Fruit fly (Drosophila melanogaster): Measurements from ENCODE around the gene Meltrin.

The Meltrin gene

DNA sequence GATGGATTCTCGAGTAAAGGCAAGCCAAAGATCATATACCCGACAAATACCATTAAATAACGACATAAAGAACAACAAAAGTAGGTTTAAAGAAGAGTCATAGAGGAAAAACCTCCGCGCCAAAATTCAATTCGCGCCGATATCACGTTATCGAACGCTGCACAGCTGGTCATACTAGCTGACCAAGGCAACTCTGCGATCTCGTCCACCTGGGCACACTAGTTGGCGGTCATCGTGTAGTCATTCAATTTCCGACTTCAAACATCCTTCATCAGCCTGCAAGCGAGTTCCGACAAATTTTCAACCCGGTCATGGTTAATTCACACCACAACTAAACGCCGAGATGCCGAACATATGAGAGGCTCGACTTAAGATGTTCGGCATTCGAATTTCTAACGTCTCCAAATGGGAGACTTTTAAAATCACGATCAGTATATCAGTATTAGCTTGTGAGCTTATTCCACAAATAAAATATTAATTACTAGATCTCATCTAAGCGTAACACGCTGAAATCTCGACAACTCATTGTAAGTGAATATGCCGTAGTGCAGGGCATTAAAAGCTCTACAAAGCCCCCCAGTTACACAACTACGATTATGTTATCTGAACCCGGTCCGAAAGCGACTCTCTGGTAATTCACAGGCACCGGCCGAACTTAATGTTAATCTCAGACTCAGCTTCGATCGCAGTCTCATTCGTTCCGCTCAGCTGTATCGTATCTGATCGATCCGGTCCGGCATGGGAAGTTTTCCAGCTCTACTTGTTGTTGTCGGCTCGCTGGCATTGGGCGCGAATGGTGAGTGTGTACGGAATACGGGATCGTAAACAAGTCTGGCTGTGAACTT, 40.1 kb downstream of the Meltrin start, which contains the start of gene CG3505 (continued):
- no peak for TF ChIP-seq CG10431 (GFP tag; optimal IDR thresholded peaks at IDR 0.05)
- TF ChIP-seq salm (tag; optimal IDR thresholded peaks at IDR 0.05) = no peak
- TF ChIP-seq Six4 (GFP tag; optimal IDR thresholded peaks at IDR 0.05) = no peak
- TF ChIP-seq CG33213 (GFP tag; optimal IDR thresholded peaks at IDR 0.05) = no peak
- TF ChIP-seq Hand (GFP tag; optimal IDR thresholded peaks at IDR 0.05) = no peak
- no peak for TF ChIP-seq aop (GFP tag; IDR thresholded peaks at IDR 0.05)
- TF ChIP-seq CG12769 (tag; optimal IDR thresholded peaks at IDR 0.05) = peak; percentile 87
- no peak for TF ChIP-seq sqz (GFP tag; optimal IDR thresholded peaks at IDR 0.05)
- TF ChIP-seq dm (GFP tag; optimal IDR thresholded peaks at IDR 0.05) = no peak
- TF ChIP-seq run (tag; optimal IDR thresholded peaks at IDR 0.05) = peak; percentile 29
- peak; percentile 5 for TF ChIP-seq Antp (GFP tag; optimal IDR thresholded peaks at IDR 0.05)
- no peak for TF ChIP-seq sisA (GFP tag; IDR thresholded peaks at IDR 0.05)
- no peak for TF ChIP-seq CG11560 (tag; IDR thresholded peaks at IDR 0.05)
- no peak for TF ChIP-seq Hr78 (GFP tag; optimal IDR thresholded peaks at IDR 0.05)
- no peak for TF ChIP-seq Elba2 (GFP tag; optimal IDR thresholded peaks at IDR 0.05)
- TF ChIP-seq ftz-f1 (GFP tag; optimal IDR thresholded peaks at IDR 0.05) = peak; percentile 29
- TF ChIP-seq stwl (tag; optimal IDR thresholded peaks at IDR 0.05) = peak; percentile 53
- TF ChIP-seq Blimp-1 (GFP tag; optimal IDR thresholded peaks at IDR 0.05) = peak; percentile 7
- peak; percentile 66 for TF ChIP-seq vvl (GFP tag; IDR thresholded peaks at IDR 0.05)
- no peak for TF ChIP-seq CG17612 (GFP tag; IDR thresholded peaks at IDR 0.05)
- peak; percentile 45 for TF ChIP-seq cwo (GFP tag; optimal IDR thresholded peaks at IDR 0.05)
- TF ChIP-seq nmo (GFP tag; optimal IDR thresholded peaks at IDR 0.05) = peak; percentile 18
- TF ChIP-seq her (GFP tag; optimal IDR thresholded peaks at IDR 0.05) = no peak
- peak; percentile 46 for TF ChIP-seq Dek (tag; optimal IDR thresholded peaks at IDR 0.05)
- peak; percentile 30 for TF ChIP-seq CG6813 (GFP tag; optimal IDR thresholded peaks at IDR 0.05)
- TF ChIP-seq pan (optimal IDR thresholded peaks at IDR 0.05) = no peak
- TF ChIP-seq pan (GFP tag; optimal IDR thresholded peaks at IDR 0.05 in 1 of 2, IDR thresholded peaks at IDR 0.05 in 1 of 2) = peak in 1 of 2 experiments; percentile 59
- TF ChIP-seq lbe (GFP tag; optimal IDR thresholded peaks at IDR 0.05) = no peak
- TF ChIP-seq CG15601 (tag; optimal IDR thresholded peaks at IDR 0.05) = peak; percentile 19
- TF ChIP-seq HHEX (GFP tag; optimal IDR thresholded peaks at IDR 0.05) = peak; percentile 70
- TF ChIP-seq sima (GFP tag; optimal IDR thresholded peaks at IDR 0.05) = no peak
- no peak for TF ChIP-seq sim (GFP tag; IDR thresholded peaks at IDR 0.05)
- no peak for TF ChIP-seq gem (tag; optimal IDR thresholded peaks at IDR 0.05)
- no peak for TF ChIP-seq CG17568 (GFP tag; optimal IDR thresholded peaks at IDR 0.05)
- no peak for TF ChIP-seq Adf1 (GFP tag; IDR thresholded peaks at IDR 0.05)
- TF ChIP-seq CG3065 (GFP tag; optimal IDR thresholded peaks at IDR 0.05) = no peak
- peak; percentile 77 for TF ChIP-seq CG34376 (GFP tag; optimal IDR thresholded peaks at IDR 0.05)
- peak; percentile 27 for TF ChIP-seq CG7928 (GFP tag; optimal IDR thresholded peaks at IDR 0.05)
- no peak for TF ChIP-seq sens-2 (GFP tag; IDR thresholded peaks at IDR 0.05)
- 0 out of 2 replicates have a peak, but pooled peaks have one; percentile 48 for TF ChIP-seq CG42726 (GFP tag; IDR thresholded peaks at IDR 0.05; ENCODE audit: partially characterized antibody)
- no peak for TF ChIP-seq CG11696 (GFP tag; IDR thresholded peaks at IDR 0.05)
- TF ChIP-seq CG13287 (GFP tag; IDR thresholded peaks at IDR 0.05; ENCODE audit: partially characterized antibody) = peak; percentile 50
- no peak for TF ChIP-seq Sox102F (GFP tag; optimal IDR thresholded peaks at IDR 0.05)
- no peak for TF ChIP-seq Nf-YB (GFP tag; optimal IDR thresholded peaks at IDR 0.05)
- TF ChIP-seq eyg (GFP tag; optimal IDR thresholded peaks at IDR 0.05) = peak; percentile 29
- no peak for TF ChIP-seq Hr39 (optimal IDR thresholded peaks at IDR 0.05)
- TF ChIP-seq Rfx (GFP tag; IDR thresholded peaks at IDR 0.05) = peak; percentile 50
- TF ChIP-seq gsb (GFP tag; IDR thresholded peaks at IDR 0.05) = no peak; the same call in 1 of the 2 replicates
- no peak for TF ChIP-seq CG11398 (GFP tag; optimal IDR thresholded peaks at IDR 0.05)

All from whole organism, embryonic.